Worm (Caenorhabditis elegans) whole organism, midembryonic: ENCODE data around the gene Y57G11C.5.

Experiments
- T22C8.4 ChIP-seq: fragments of 200-800 bp; sonication (Bioruptor generic); IDR thresholded peaks from 2 replicates; pipeline ENCODE4 v1.3.6; 2022; ENCODE audit warnings: missing genetic modification characterization, missing compliant biosample characterization
- flt-1 ChIP-seq: fragments of 200-800 bp; sonication (Bioruptor generic); IDR thresholded peaks from 2 replicates; pipeline ENCODE4 v1.3.6; 2022; ENCODE audit warnings: missing genetic modification characterization, missing compliant biosample characterization
- klf-2 ChIP-seq: fragments of 200-800 bp; sonication (Bioruptor generic); conservative IDR thresholded peaks from 2 replicates; pipeline ENCODE4 v1.3.6; 2022; ENCODE audit warnings: missing genetic modification reagents, missing genetic modification characterization, missing compliant biosample characterization
- med-1 ChIP-seq: sonication (generic microtip); optimal IDR thresholded peaks from 2 replicates; lab custom pipeline; 2017; ENCODE audit warnings: missing genetic modification characterization, mild to moderate bottlenecking, missing compliant biosample characterization, antibody characterized with exemption, missing genetic modification reagents; ENCODE audit not compliant: insufficient read depth
- ref-1 ChIP-seq: fragments of 200-800 bp; sonication (Bioruptor generic); conservative IDR thresholded peaks from 2 replicates; pipeline ENCODE4 v1.3.6; 2022; ENCODE audit warnings: missing genetic modification reagents, missing genetic modification characterization, missing compliant biosample characterization
- tab-1 ChIP-seq: fragments of 200-800 bp; sonication (Bioruptor generic); IDR thresholded peaks from 2 replicates; pipeline ENCODE4 v1.3.6; 2022; ENCODE audit warnings: missing genetic modification characterization, missing compliant biosample characterization
- ztf-23 ChIP-seq: fragments of 200-800 bp; sonication (Bioruptor generic); IDR thresholded peaks from 2 replicates; pipeline ENCODE4 v1.3.6; 2022; ENCODE audit warnings: missing genetic modification reagents, missing genetic modification characterization, missing compliant biosample characterization
- ztf-29 ChIP-seq: fragments of 200-800 bp; sonication (Bioruptor generic); IDR thresholded peaks from 2 replicates; pipeline ENCODE4 v1.3.6; 2022; ENCODE audit warnings: missing genetic modification reagents, missing genetic modification characterization, missing compliant biosample characterization

DNA sequence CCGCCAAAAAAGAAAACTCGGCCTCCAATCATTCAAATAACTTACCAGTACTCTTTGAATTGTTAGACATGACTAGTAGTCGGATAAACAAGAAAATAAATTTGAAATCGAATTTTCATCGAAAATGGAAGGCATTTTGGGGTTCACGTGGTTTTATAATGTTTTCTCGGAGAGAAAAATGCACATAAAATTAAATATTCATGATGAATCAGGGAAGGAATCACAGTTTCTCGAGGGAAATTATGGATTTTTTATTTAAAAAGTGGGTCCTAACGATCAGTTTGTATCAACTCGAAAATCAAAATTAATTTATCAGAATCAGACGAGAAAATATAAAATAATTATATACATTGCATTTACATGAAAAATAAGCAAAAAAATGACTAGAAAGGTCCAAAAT, at the start of gene Y57G11C.5:
- TF ChIP-seq ref-1 (GFP tag; lab: Robert Waterston, UW), result no peak
- TF ChIP-seq flt-1 (GFP tag; lab: Robert Waterston, UW), result no peak
- no peak for TF ChIP-seq ztf-23
- no peak for TF ChIP-seq klf-2
- TF ChIP-seq tab-1 (GFP tag; lab: Robert Waterston, UW), result no peak
- no peak for TF ChIP-seq ztf-29 (GFP tag; lab: Robert Waterston, UW)
- TF ChIP-seq med-1, result no peak
- TF ChIP-seq T22C8.4 (GFP tag; lab: Robert Waterston, UW), result no peak
